Fruit fly (Drosophila melanogaster) whole organism, prepupa: ENCODE data around the gene CG31493.
A peak's percentile ranks its signal among the peaks of the same experiment; 100 is the strongest.

Experiments
- Blimp-1 ChIP-seq: fragments of 200-800 bp; sonication (Bioruptor generic); optimal IDR thresholded peaks from 3 replicates; lab custom pipeline; 2017; ENCODE audit warnings: missing biosample characterization, missing genetic modification characterization, mild to moderate bottlenecking, moderate library complexity, missing genetic modification reagents
- CG11294 ChIP-seq: fragments of 200-800 bp; sonication (Bioruptor generic); IDR thresholded peaks from 2 replicates; pipeline ENCODE4 v1.3.6; 2022; ENCODE audit warnings: missing biosample characterization, missing genetic modification characterization
- CG11902 ChIP-seq: fragments of 200-800 bp; sonication (Bioruptor generic); optimal IDR thresholded peaks from 3 replicates; lab custom pipeline; 2016; ENCODE audit warnings: missing biosample characterization, missing genetic modification characterization
- CG15336 ChIP-seq: fragments of 200-800 bp; sonication (Bioruptor generic); IDR thresholded peaks from 2 replicates; pipeline ENCODE4 v1.3.6; 2022; ENCODE audit warnings: missing biosample characterization, missing genetic modification characterization
- CG16779 ChIP-seq: fragments of 200-800 bp; sonication (Bioruptor generic); optimal IDR thresholded peaks from 3 replicates; lab custom pipeline; 2017; ENCODE audit warnings: missing biosample characterization, mild to moderate bottlenecking, missing genetic modification characterization
- CG3032 ChIP-seq: fragments of 200-800 bp; optimal IDR thresholded peaks from 2 replicates; lab custom pipeline; 2019; ENCODE audit warnings: missing biosample characterization, mild to moderate bottlenecking, missing genetic modification characterization, moderate library complexity
- CG31627 ChIP-seq: fragments of 200-800 bp; sonication (Bioruptor generic); optimal IDR thresholded peaks from 3 replicates; lab custom pipeline; 2016; ENCODE audit warnings: missing biosample characterization, missing genetic modification characterization
- CG32006 ChIP-seq: fragments of 200-800 bp; sonication (Bioruptor generic); optimal IDR thresholded peaks from 3 replicates; lab custom pipeline; 2017; ENCODE audit warnings: missing biosample characterization, mild to moderate bottlenecking, missing genetic modification characterization
- CG34406 ChIP-seq: fragments of 200-800 bp; sonication (Bioruptor generic); optimal IDR thresholded peaks from 3 replicates; lab custom pipeline; 2016; ENCODE audit warnings: missing biosample characterization, missing genetic modification characterization
- CG3919 ChIP-seq: fragments of 200-800 bp; sonication (Bioruptor generic); optimal IDR thresholded peaks from 3 replicates; lab custom pipeline; 2016; ENCODE audit warnings: missing biosample characterization, missing genetic modification characterization
- CG4318 ChIP-seq: fragments of 200-800 bp; sonication (Bioruptor generic); optimal IDR thresholded peaks from 3 replicates; lab custom pipeline; 2017; ENCODE audit warnings: missing biosample characterization, mild to moderate bottlenecking, missing genetic modification characterization
- CG6163 ChIP-seq: fragments of 200-800 bp; sonication (Bioruptor generic); IDR thresholded peaks from 3 replicates; pipeline ENCODE4 v1.3.6; 2022; ENCODE audit warnings: missing biosample characterization, missing genetic modification characterization
- CG6276 ChIP-seq: fragments of 200-800 bp; sonication (Bioruptor generic); optimal IDR thresholded peaks from 2 replicates; lab custom pipeline; 2017; ENCODE audit warnings: missing biosample characterization, mild to moderate bottlenecking, missing genetic modification characterization
- CG6792 ChIP-seq: fragments of 200-800 bp; sonication (Bioruptor generic); optimal IDR thresholded peaks from 3 replicates; lab custom pipeline; 2016; ENCODE audit warnings: missing biosample characterization, missing genetic modification characterization
- CG6854 ChIP-seq: fragments of 200-800 bp; sonication (Bioruptor generic); optimal IDR thresholded peaks from 2 replicates; lab custom pipeline; 2017; ENCODE audit warnings: missing biosample characterization, mild to moderate bottlenecking, missing genetic modification characterization
- CG8119 ChIP-seq: fragments of 200-800 bp; sonication (Bioruptor generic); IDR thresholded peaks from 3 replicates; pipeline ENCODE4 v1.3.6; 2022; ENCODE audit warnings: missing biosample characterization, missing genetic modification characterization
- CG8319 ChIP-seq: fragments of 200-800 bp; sonication (Bioruptor generic); optimal IDR thresholded peaks from 3 replicates; lab custom pipeline; 2016; ENCODE audit warnings: missing biosample characterization, missing genetic modification characterization
- CG8632 ChIP-seq: fragments of 200-800 bp; sonication (Bioruptor generic); optimal IDR thresholded peaks from 3 replicates; lab custom pipeline; 2016; ENCODE audit warnings: missing biosample characterization, missing genetic modification characterization
- CG9139 ChIP-seq: fragments of 200-800 bp; sonication (Bioruptor generic); optimal IDR thresholded peaks from 3 replicates; lab custom pipeline; 2017; ENCODE audit warnings: missing biosample characterization, mild to moderate bottlenecking, missing genetic modification characterization
- Eip78C ChIP-seq: fragments of 200-800 bp; sonication (Bioruptor generic); peaks from one replicate; lab custom pipeline; 2016; ENCODE audit warnings: missing biosample characterization, missing genetic modification characterization
- Ets21C ChIP-seq: fragments of 200-800 bp; sonication (Bioruptor generic); optimal IDR thresholded peaks from 3 replicates; lab custom pipeline; 2016; ENCODE audit warnings: missing biosample characterization, missing genetic modification characterization
- Gug ChIP-seq: fragments of 200-800 bp; sonication (Bioruptor generic); IDR thresholded peaks from 2 replicates; pipeline ENCODE4 v1.3.6; 2022; ENCODE audit warnings: missing biosample characterization, missing genetic modification characterization
- Hr38 ChIP-seq: sonication (Bioruptor generic); optimal IDR thresholded peaks from 2 replicates; lab custom pipeline; 2016; ENCODE audit warnings: missing biosample characterization, missing genetic modification characterization
- Hr4 ChIP-seq: fragments of 200-800 bp; sonication (Bioruptor generic); optimal IDR thresholded peaks from 3 replicates; lab custom pipeline; 2016; ENCODE audit warnings: missing biosample characterization, missing genetic modification characterization
- Lpt ChIP-seq: fragments of 200-800 bp; sonication (Bioruptor generic); optimal IDR thresholded peaks from 3 replicates; lab custom pipeline; 2016; ENCODE audit warnings: missing biosample characterization, missing genetic modification characterization
- OdsH ChIP-seq: fragments of 200-800 bp; sonication (Bioruptor generic); optimal IDR thresholded peaks from 3 replicates; lab custom pipeline; 2016; ENCODE audit warnings: missing biosample characterization, missing genetic modification characterization
- Sox14 ChIP-seq: fragments of 200-800 bp; sonication (Bioruptor generic); optimal IDR thresholded peaks from 3 replicates; lab custom pipeline; 2016; ENCODE audit warnings: missing biosample characterization, missing genetic modification characterization
- Sox15 ChIP-seq: fragments of 200-800 bp; sonication (Bioruptor generic); optimal IDR thresholded peaks from 3 replicates; lab custom pipeline; 2016; ENCODE audit warnings: missing biosample characterization, missing genetic modification characterization
- acj6 ChIP-seq: fragments of 200-800 bp; sonication (Bioruptor generic); optimal IDR thresholded peaks from 3 replicates; lab custom pipeline; 2016; ENCODE audit warnings: missing biosample characterization, missing genetic modification characterization
- cyc ChIP-seq: fragments of 200-800 bp; sonication (Bioruptor generic); optimal IDR thresholded peaks from 3 replicates; lab custom pipeline; 2016; ENCODE audit warnings: missing biosample characterization, missing genetic modification characterization
- dac ChIP-seq: fragments of 200-800 bp; sonication (Bioruptor generic); optimal IDR thresholded peaks from 2 replicates; lab custom pipeline; 2017; ENCODE audit warnings: missing biosample characterization, mild to moderate bottlenecking, missing genetic modification characterization
- eg ChIP-seq: fragments of 200-800 bp; sonication (Bioruptor generic); IDR thresholded peaks from 3 replicates; pipeline ENCODE4 v1.3.6; 2022; ENCODE audit warnings: missing biosample characterization, missing genetic modification characterization
- esn ChIP-seq: fragments of 200-800 bp; sonication (Bioruptor generic); optimal IDR thresholded peaks from 2 replicates; lab custom pipeline; 2016; ENCODE audit warnings: missing biosample characterization, mild to moderate bottlenecking, missing genetic modification characterization, moderate library complexity
- fd59A ChIP-seq: fragments of 200-800 bp; sonication (Bioruptor generic); optimal IDR thresholded peaks from 2 replicates; lab custom pipeline; 2017; ENCODE audit warnings: missing biosample characterization, mild to moderate bottlenecking, missing genetic modification characterization, missing genetic modification reagents
- fd85E ChIP-seq: fragments of 200-800 bp; sonication (Bioruptor generic); optimal IDR thresholded peaks from 3 replicates; lab custom pipeline; 2016; ENCODE audit warnings: missing biosample characterization, missing genetic modification characterization
- fkh ChIP-seq: fragments of 200-800 bp; sonication (Bioruptor generic); optimal IDR thresholded peaks from 3 replicates; lab custom pipeline; 2017; ENCODE audit warnings: missing biosample characterization, mild to moderate bottlenecking, missing genetic modification characterization, moderate library complexity
- lz ChIP-seq: fragments of 200-800 bp; sonication (Bioruptor generic); optimal IDR thresholded peaks from 3 replicates; lab custom pipeline; 2016; ENCODE audit warnings: missing biosample characterization, missing genetic modification characterization
- net ChIP-seq: fragments of 200-800 bp; sonication (Bioruptor generic); optimal IDR thresholded peaks from 3 replicates; lab custom pipeline; 2016; ENCODE audit warnings: missing biosample characterization, missing genetic modification characterization
- spab ChIP-seq: fragments of 200-800 bp; sonication (Bioruptor generic); optimal IDR thresholded peaks from 2 replicates; lab custom pipeline; 2017; ENCODE audit warnings: missing biosample characterization, mild to moderate bottlenecking, missing genetic modification characterization, missing genetic modification reagents
- svp ChIP-seq: fragments of 200-800 bp; sonication (Bioruptor generic); peaks from one replicate; lab custom pipeline; 2016; ENCODE audit warnings: missing biosample characterization, missing genetic modification characterization

CG31493 gene

dm6 chr3R:7102853-7103833 lies 28.2 kb upstream of the CG31493 start (continued):
- TF ChIP-seq CG8319: no peak
- no peak for TF ChIP-seq CG34406 (GFP tag; lab: Kevin White, UChicago)
- TF ChIP-seq svp (GFP tag; lab: Kevin White, UChicago): peak; percentile 60
- no peak for TF ChIP-seq CG8632 (GFP tag; lab: Kevin White, UChicago)
- TF ChIP-seq dac (GFP tag; lab: Kevin White, UChicago): no peak
- peak; percentile 44; the same call in 2 of the 3 replicates for TF ChIP-seq CG6163 (GFP tag; lab: Robert Waterston, UW)
- TF ChIP-seq CG6276 (GFP tag; lab: Kevin White, UChicago): no peak
- TF ChIP-seq esn (GFP tag; lab: Kevin White, UChicago): no peak
- peak; percentile 75 for TF ChIP-seq Eip78C (GFP tag; lab: Kevin White, UChicago)
- no peak for TF ChIP-seq cyc
- 0 out of 3 replicates have a peak, but pooled peaks have one; percentile 29 for TF ChIP-seq eg
- TF ChIP-seq Gug (GFP tag; lab: Robert Waterston, UW): no peak
- no peak for TF ChIP-seq Hr38 (GFP tag; lab: Kevin White, UChicago)
- TF ChIP-seq Blimp-1 (GFP tag; lab: Kevin White, UChicago): no peak
- TF ChIP-seq net (GFP tag; lab: Kevin White, UChicago): peak; percentile 5
- TF ChIP-seq Hr4 (GFP tag; lab: Kevin White, UChicago): no peak
- TF ChIP-seq CG31627 (GFP tag; lab: Kevin White, UChicago): no peak
- TF ChIP-seq spab (GFP tag; lab: Kevin White, UChicago): no peak
- TF ChIP-seq CG6854 (GFP tag; lab: Kevin White, UChicago): peak; percentile 8
- peak; percentile 24 for TF ChIP-seq CG9139 (GFP tag; lab: Kevin White, UChicago)
- TF ChIP-seq CG11294 (GFP tag; lab: Robert Waterston, UW): no peak
- no peak for TF ChIP-seq acj6
- no peak for TF ChIP-seq CG3032 (tag; lab: Kevin White, UChicago)
- no peak for TF ChIP-seq Sox14 (GFP tag; lab: Kevin White, UChicago)
- TF ChIP-seq CG16779 (tag; lab: Kevin White, UChicago): peak; percentile 6
- no peak for TF ChIP-seq CG4318 (GFP tag; lab: Kevin White, UChicago)
- no peak for TF ChIP-seq CG6792 (GFP tag; lab: Kevin White, UChicago)
- TF ChIP-seq fd85E: no peak
- TF ChIP-seq Sox15 (GFP tag; lab: Kevin White, UChicago): no peak
- TF ChIP-seq Ets21C (GFP tag; lab: Kevin White, UChicago): no peak
- peak; percentile 64 for TF ChIP-seq Lpt (GFP tag; lab: Kevin White, UChicago)
- no peak for TF ChIP-seq OdsH (GFP tag; lab: Kevin White, UChicago)
- peak; percentile 41; the same call in 2 of the 3 replicates for TF ChIP-seq CG8119 (GFP tag; lab: Robert Waterston, UW)
- TF ChIP-seq CG11902: no peak
- TF ChIP-seq CG15336: peak; percentile 53; the same call in 1 of the 2 replicates
- no peak for TF ChIP-seq fd59A (GFP tag; lab: Kevin White, UChicago)
- peak; percentile 78 for TF ChIP-seq fkh (GFP tag; lab: Kevin White, UChicago)
- TF ChIP-seq, all 60 proteins: peak for 21

dm6 chr3R:7104308-7104707 lies 27.1 kb upstream of the CG31493 start:
- TF ChIP-seq Hr38 (GFP tag; lab: Kevin White, UChicago): no peak
- peak; percentile 14 for TF ChIP-seq svp (GFP tag; lab: Kevin White, UChicago)
- no peak for TF ChIP-seq lz (GFP tag; lab: Kevin White, UChicago)
- no peak for TF ChIP-seq CG34406 (GFP tag; lab: Kevin White, UChicago)
- TF ChIP-seq CG6163 (GFP tag; lab: Robert Waterston, UW): no peak
- TF ChIP-seq Blimp-1 (GFP tag; lab: Kevin White, UChicago): no peak
- no peak for TF ChIP-seq CG3919 (GFP tag; lab: Kevin White, UChicago)
- no peak for TF ChIP-seq CG32006 (GFP tag; lab: Kevin White, UChicago)
- no peak for TF ChIP-seq net (GFP tag; lab: Kevin White, UChicago)
